Fruit fly (Drosophila melanogaster) whole organism, embryonic: ENCODE data around the gene CG8562.

Experiments used
- Adf1 ChIP-seq: fragments of 200-800 bp; sonication (Bioruptor generic); IDR thresholded peaks from 2 replicates; pipeline ENCODE4 v1.3.6; 2022; ENCODE audit warnings: missing biosample characterization, missing genetic modification characterization
- CG10274 ChIP-seq: fragments of 200-800 bp; sonication (Bioruptor generic); optimal IDR thresholded peaks from 3 replicates; lab custom pipeline; 2017; ENCODE audit warnings: missing biosample characterization, mild to moderate bottlenecking, missing genetic modification characterization
- CG12659 ChIP-seq: fragments of 200-800 bp; sonication (Bioruptor generic); optimal IDR thresholded peaks from 3 replicates; lab custom pipeline; 2017; ENCODE audit warnings: mild to moderate bottlenecking, missing biosample characterization, missing genetic modification reagents, missing genetic modification characterization
- CG13123 ChIP-seq: fragments of 200-800 bp; sonication (Bioruptor generic); optimal IDR thresholded peaks from 2 replicates; lab custom pipeline; 2016; ENCODE audit warnings: missing biosample characterization, missing genetic modification characterization
- CG13287 ChIP-seq: fragments of 200-800 bp; sonication (Bioruptor generic); IDR thresholded peaks from 2 replicates; pipeline ENCODE4 v1.3.6; 2022; ENCODE audit warnings: missing biosample characterization, missing genetic modification characterization; ENCODE audit not compliant: partially characterized antibody
- CG1603 ChIP-seq: fragments of 200-800 bp; sonication (Bioruptor generic); optimal IDR thresholded peaks from 2 replicates; lab custom pipeline; 2019; ENCODE audit warnings: missing biosample characterization, mild to moderate bottlenecking, missing genetic modification characterization, moderate library complexity
- CG17385 ChIP-seq: fragments of 200-800 bp; sonication (Bioruptor generic); optimal IDR thresholded peaks from 3 replicates; lab custom pipeline; 2018; ENCODE audit warnings: missing biosample characterization, mild to moderate bottlenecking, missing genetic modification characterization
- CG1832 ChIP-seq: fragments of 200-800 bp; sonication (Bioruptor generic); optimal IDR thresholded peaks from 2 replicates; lab custom pipeline; 2017; ENCODE audit warnings: missing biosample characterization, mild to moderate bottlenecking, missing genetic modification characterization, inconsistent platforms
- CG2199 ChIP-seq: fragments of 200-800 bp; sonication (Bioruptor generic); IDR thresholded peaks from 3 replicates; pipeline ENCODE4 v1.3.6; 2022; ENCODE audit warnings: missing biosample characterization, missing genetic modification characterization
- CG2712 ChIP-seq: fragments of 200-800 bp; optimal IDR thresholded peaks from 3 replicates; lab custom pipeline; 2019; ENCODE audit warnings: missing biosample characterization, mild to moderate bottlenecking, missing genetic modification characterization, moderate library complexity
- CG30431 ChIP-seq: fragments of 200-800 bp; sonication (Bioruptor generic); optimal IDR thresholded peaks from 2 replicates; lab custom pipeline; 2017; ENCODE audit warnings: missing biosample characterization, missing genetic modification characterization
- CG4617 ChIP-seq: fragments of 200-800 bp; sonication (Bioruptor generic); optimal IDR thresholded peaks from 3 replicates; lab custom pipeline; 2016; ENCODE audit warnings: missing biosample characterization, missing genetic modification characterization, borderline replicate concordance
- CG6175 ChIP-seq: fragments of 200-800 bp; sonication (Bioruptor generic); IDR thresholded peaks from 3 replicates; pipeline ENCODE4 v1.3.6; 2022; ENCODE audit warnings: missing biosample characterization, missing genetic modification characterization
- CG6654 ChIP-seq: fragments of 200-800 bp; sonication (Bioruptor generic); optimal IDR thresholded peaks from 2 replicates; lab custom pipeline; 2017; ENCODE audit warnings: missing biosample characterization, mild to moderate bottlenecking, missing genetic modification characterization
- CG6765 ChIP-seq: fragments of 200-800 bp; sonication (Bioruptor generic); optimal IDR thresholded peaks from 3 replicates; lab custom pipeline; 2017; ENCODE audit warnings: missing biosample characterization, mild to moderate bottlenecking, missing genetic modification characterization
- CG6791 ChIP-seq: fragments of 200-800 bp; sonication (Bioruptor generic); IDR thresholded peaks from 3 replicates; pipeline ENCODE4 v1.3.6; 2022; ENCODE audit warnings: missing biosample characterization, missing genetic modification characterization; ENCODE audit not compliant: partially characterized antibody
- CG7987 ChIP-seq: fragments of 200-800 bp; sonication (Bioruptor generic); optimal IDR thresholded peaks from 2 replicates; lab custom pipeline; 2018; ENCODE audit warnings: missing biosample characterization, mild to moderate bottlenecking, missing genetic modification characterization, moderate library complexity
- Hr51 ChIP-seq, 2 experiments: fragments of 200-800 bp; sonication (Bioruptor generic); optimal IDR thresholded peaks; 2 replicates in 1 of 2; 3 replicates in 1 of 2; lab custom pipeline; 2016 to 2018; ENCODE audit warnings: missing biosample characterization in 2 of 2, missing genetic modification characterization in 2 of 2, mild to moderate bottlenecking in 1 of 2, moderate library complexity in 1 of 2
- Jarid2 ChIP-seq: fragments of 200-800 bp; sonication (Bioruptor generic); optimal IDR thresholded peaks from 3 replicates; lab custom pipeline; 2017; ENCODE audit warnings: mild to moderate bottlenecking, missing biosample characterization, missing genetic modification reagents, missing genetic modification characterization
- Kr ChIP-seq: fragments of 200-800 bp; sonication (Bioruptor generic); optimal IDR thresholded peaks from 2 replicates; lab custom pipeline; 2017; ENCODE audit warnings: missing biosample characterization, mild to moderate bottlenecking, missing genetic modification characterization
- MESR4 ChIP-seq: fragments of 200-800 bp; sonication (Bioruptor generic); optimal IDR thresholded peaks from 2 replicates; lab custom pipeline; 2018; ENCODE audit warnings: missing biosample characterization, mild to moderate bottlenecking, missing genetic modification characterization, moderate library complexity
- Meics ChIP-seq: fragments of 200-800 bp; sonication (Bioruptor generic); optimal IDR thresholded peaks from 2 replicates; lab custom pipeline; 2017; ENCODE audit warnings: missing biosample characterization, mild to moderate bottlenecking, missing genetic modification characterization
- Nf-YC ChIP-seq: fragments of 200-800 bp; optimal IDR thresholded peaks from 3 replicates; lab custom pipeline; 2019; ENCODE audit warnings: missing biosample characterization, mild to moderate bottlenecking, missing genetic modification characterization, moderate library complexity
- PHDP ChIP-seq: fragments of 200-800 bp; sonication (Bioruptor generic); optimal IDR thresholded peaks from 3 replicates; lab custom pipeline; 2018; ENCODE audit warnings: missing biosample characterization, mild to moderate bottlenecking, missing genetic modification characterization, moderate library complexity
- ab ChIP-seq: fragments of 200-800 bp; sonication (Bioruptor generic); optimal IDR thresholded peaks from 2 replicates; lab custom pipeline; 2016; ENCODE audit warnings: missing biosample characterization, missing genetic modification characterization
- ato ChIP-seq: fragments of 200-800 bp; sonication (Bioruptor generic); IDR thresholded peaks from 2 replicates; pipeline ENCODE4 v1.3.6; 2022; ENCODE audit warnings: missing biosample characterization, missing genetic modification characterization; ENCODE audit not compliant: partially characterized antibody
- bbx ChIP-seq: fragments of 200-800 bp; sonication (Bioruptor generic); IDR thresholded peaks from 2 replicates; pipeline ENCODE4 v1.3.6; 2022; ENCODE audit warnings: missing biosample characterization, missing genetic modification characterization; ENCODE audit not compliant: partially characterized antibody
- cg ChIP-seq: fragments of 200-800 bp; sonication (Bioruptor generic); optimal IDR thresholded peaks from 3 replicates; lab custom pipeline; 2019; ENCODE audit warnings: missing biosample characterization, mild to moderate bottlenecking, missing genetic modification characterization, moderate library complexity
- cwo ChIP-seq: fragments of 200-800 bp; sonication (Bioruptor generic); optimal IDR thresholded peaks from 3 replicates; lab custom pipeline; 2017; ENCODE audit warnings: missing biosample characterization, missing genetic modification characterization, mild to moderate bottlenecking, moderate library complexity, missing genetic modification reagents
- grn ChIP-seq: fragments of 200-800 bp; sonication (Bioruptor generic); optimal IDR thresholded peaks from 3 replicates; lab custom pipeline; 2017; ENCODE audit warnings: missing biosample characterization, missing genetic modification characterization
- her ChIP-seq: fragments of 200-800 bp; sonication (Bioruptor generic); optimal IDR thresholded peaks from 2 replicates; lab custom pipeline; 2016; ENCODE audit warnings: missing biosample characterization, missing genetic modification characterization
- insv ChIP-seq, 2 experiments: fragments of 200-800 bp; sonication (Bioruptor generic); optimal IDR thresholded peaks; 3 replicates each; lab custom pipeline; 2016 to 2018; ENCODE audit warnings: missing biosample characterization in 2 of 2, missing genetic modification characterization in 2 of 2
- knrl ChIP-seq: fragments of 200-800 bp; sonication (Bioruptor generic); IDR thresholded peaks from 3 replicates; pipeline ENCODE4 v1.3.6; 2022; ENCODE audit warnings: missing biosample characterization, missing genetic modification characterization; ENCODE audit not compliant: partially characterized antibody
- mld ChIP-seq: fragments of 200-800 bp; sonication (Bioruptor generic); IDR thresholded peaks from 3 replicates; pipeline ENCODE4 v1.3.6; 2022; ENCODE audit warnings: missing biosample characterization, missing genetic modification characterization; ENCODE audit not compliant: partially characterized antibody
- nmo ChIP-seq: fragments of 200-800 bp; sonication (Bioruptor generic); optimal IDR thresholded peaks from 2 replicates; lab custom pipeline; 2018; ENCODE audit warnings: missing biosample characterization, mild to moderate bottlenecking, missing genetic modification characterization, moderate library complexity
- nom ChIP-seq: fragments of 200-800 bp; sonication (Bioruptor generic); optimal IDR thresholded peaks from 2 replicates; lab custom pipeline; 2017; ENCODE audit warnings: missing biosample characterization, missing genetic modification characterization, mild to moderate bottlenecking, moderate library complexity, missing genetic modification reagents
- prd ChIP-seq, 3 experiments: fragments of >200 bp in 2 of 3; fragments of 200-800 bp in 1 of 3; sonication (Bioruptor generic) in 1 of 3; optimal IDR thresholded peaks in 2 of 3; IDR thresholded peaks in 1 of 3; 2 replicates in 2 of 3; 3 replicates in 1 of 3; pipeline versions ENCODE4 v1.3.6 to Lab custom; 2017 to 2022; ENCODE audit warnings: missing biosample characterization in 1 of 3, missing genetic modification characterization in 1 of 3
- psq ChIP-seq: fragments of 200-800 bp; sonication (Bioruptor generic); optimal IDR thresholded peaks from 2 replicates; lab custom pipeline; 2017; ENCODE audit warnings: missing biosample characterization, missing genetic modification characterization
- pzg ChIP-seq: fragments of 200-800 bp; sonication (Bioruptor generic); optimal IDR thresholded peaks from 3 replicates; lab custom pipeline; 2018; ENCODE audit warnings: missing biosample characterization, mild to moderate bottlenecking, missing genetic modification characterization, moderate library complexity
- sens ChIP-seq: fragments of 200-800 bp; sonication (Bioruptor generic); peaks from one replicate; lab custom pipeline; 2016; ENCODE audit warnings: missing biosample characterization, missing genetic modification characterization
- so ChIP-seq: fragments of 200-800 bp; sonication (Bioruptor generic); IDR thresholded peaks from 3 replicates; pipeline ENCODE4 v1.3.6; 2022; ENCODE audit warnings: missing biosample characterization, missing genetic modification characterization
- sqz ChIP-seq: fragments of 200-800 bp; sonication (Bioruptor generic); optimal IDR thresholded peaks from 3 replicates; lab custom pipeline; 2018; ENCODE audit warnings: missing biosample characterization, mild to moderate bottlenecking, missing genetic modification characterization
- vvl ChIP-seq: fragments of 200-800 bp; sonication (Bioruptor generic); IDR thresholded peaks from 2 replicates; pipeline ENCODE4 v1.3.6; 2022; ENCODE audit warnings: missing biosample characterization, missing genetic modification characterization
- zen ChIP-seq: fragments of 200-800 bp; sonication (Bioruptor generic); optimal IDR thresholded peaks from 3 replicates; lab custom pipeline; 2018; ENCODE audit warnings: missing biosample characterization, mild to moderate bottlenecking, missing genetic modification characterization, moderate library complexity

CG8562 gene

DNA sequence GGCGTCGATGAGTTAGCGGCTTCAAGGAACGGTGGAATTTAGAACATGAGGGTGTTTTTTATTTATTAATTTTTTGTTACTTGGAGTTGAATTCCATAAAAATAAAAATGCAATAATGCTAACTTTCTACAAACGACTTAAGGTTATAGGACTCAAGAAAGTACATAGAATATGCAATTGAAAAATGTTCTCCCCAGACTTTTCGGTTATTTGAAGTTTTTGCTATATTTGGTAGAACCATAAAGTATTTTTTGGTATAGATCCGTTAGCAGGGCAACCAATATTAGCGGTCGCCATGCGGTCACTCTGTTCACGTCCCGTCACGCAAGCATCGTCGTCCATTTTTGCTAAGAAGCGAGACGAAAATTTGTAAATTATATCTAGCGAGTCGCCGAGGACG lies 28.5 kb upstream of the CG8562 start, which contains the start of gene akirin (continued):
- TF ChIP-seq zen (tag; lab: Kevin White, UChicago), result no peak

DNA sequence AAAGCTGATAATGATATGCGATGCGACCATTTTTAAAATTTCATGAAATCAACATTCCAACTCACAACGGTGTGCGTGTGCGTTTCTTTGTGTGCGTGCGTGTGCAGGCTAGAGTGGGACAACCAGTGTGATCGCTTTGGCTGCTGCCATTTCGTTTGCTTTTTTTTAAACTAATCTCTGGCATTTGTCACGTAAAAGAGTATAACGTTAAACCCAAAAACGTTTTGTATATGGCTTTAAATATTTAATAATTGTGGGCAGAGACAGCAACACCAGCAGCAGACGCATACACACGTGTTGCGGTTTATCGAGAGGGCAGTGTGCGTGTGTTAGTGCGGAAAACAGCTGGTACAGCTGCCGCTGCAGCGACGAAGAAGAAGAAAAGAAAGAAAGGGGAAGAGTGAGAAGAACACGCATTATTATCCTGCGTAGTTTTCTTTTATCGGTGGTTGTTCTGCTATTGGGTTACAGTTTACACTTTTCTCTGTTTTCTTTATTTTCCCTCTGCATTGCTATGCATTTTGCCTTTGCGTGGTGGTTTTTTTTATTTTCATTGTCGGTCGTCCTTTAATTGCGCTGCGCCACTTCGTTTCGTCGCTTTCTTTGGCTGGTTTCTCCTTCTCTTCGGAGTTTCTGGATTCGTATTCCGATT lies 27.7 kb upstream of the CG8562 start:
- TF ChIP-seq Meics (no peak), CG4617 (peak; percentile 80), CG17385 (GFP tag; lab: Kevin White, UChicago) (peak; percentile 95), CG12659 (GFP tag; lab: Kevin White, UChicago) (peak; percentile 37), CG13287 (GFP tag; lab: Robert Waterston, UW) (peak; percentile 21; the same call in 1 of the 2 replicates), CG2199 (GFP tag; lab: Robert Waterston, UW) (peak; percentile 87), prd (optimal IDR thresholded peaks at IDR 0.05; lab: Kevin White, UChicago) (no peak), prd (GFP tag; IDR thresholded peaks at IDR 0.05; lab: Robert Waterston, UW) (no peak), vvl (0 out of 2 replicates have a peak, but pooled peaks have one; percentile 37), CG10274 (GFP tag; lab: Kevin White, UChicago) (no peak), knrl (GFP tag; lab: Robert Waterston, UW) (0 out of 3 replicates have a peak, but pooled peaks have one; percentile 21), Jarid2 (GFP tag; lab: Kevin White, UChicago) (no peak), cwo (GFP tag; lab: Kevin White, UChicago) (peak; percentile 19), insv (GFP tag; optimal IDR thresholded peaks at IDR 0.05; lab: Kevin White, UChicago) (peak in 1 of 2 experiments; percentile 11), Nf-YC (peak; percentile 26), bbx (GFP tag; lab: Robert Waterston, UW) (no peak; the same call in 1 of the 2 replicates), CG2712 (peak; percentile 12), PHDP (no peak), CG6765 (no peak), CG30431 (no peak), CG7987 (GFP tag; lab: Kevin White, UChicago) (peak; percentile 22), Kr (peak; percentile 47), nmo (GFP tag; lab: Kevin White, UChicago) (peak; percentile 45), CG1603 (peak; percentile 26), CG6791 (GFP tag; lab: Robert Waterston, UW) (0 out of 3 replicates have a peak, but pooled peaks have one; percentile 26), mld (no peak), sqz (GFP tag; lab: Kevin White, UChicago) (peak; percentile 31), Adf1 (GFP tag; lab: Robert Waterston, UW) (no peak; the same call in 1 of the 2 replicates), so (GFP tag; lab: Robert Waterston, UW) (peak; percentile 31; the same call in 1 of the 3 replicates), MESR4 (GFP tag; lab: Kevin White, UChicago) (peak; percentile 49), CG6175 (no peak), nom (GFP tag; lab: Kevin White, UChicago) (peak; percentile 21), her (GFP tag; lab: Kevin White, UChicago) (no peak), sens (GFP tag; lab: Kevin White, UChicago) (peak; percentile 53), Hr51 (GFP tag; optimal IDR thresholded peaks at IDR 0.05; lab: Kevin White, UChicago) (no peak), ato (GFP tag; lab: Robert Waterston, UW) (0 out of 2 replicates have a peak, but pooled peaks have one; percentile 24), psq (peak; percentile 71), CG6654 (GFP tag; lab: Kevin White, UChicago) (no peak), CG1832 (GFP tag; lab: Kevin White, UChicago) (peak; percentile 58), grn (GFP tag; lab: Kevin White, UChicago) (no peak), cg (GFP tag; lab: Kevin White, UChicago) (peak; percentile 99), ab (GFP tag; lab: Kevin White, UChicago) (no peak), CG13123 (GFP tag; lab: Kevin White, UChicago) (no peak), pzg (GFP tag; lab: Kevin White, UChicago) (peak; percentile 12)
